Worm (Caenorhabditis elegans): Measurements from ENCODE around the gene fezf-1.

Gene fezf-1

DNA sequence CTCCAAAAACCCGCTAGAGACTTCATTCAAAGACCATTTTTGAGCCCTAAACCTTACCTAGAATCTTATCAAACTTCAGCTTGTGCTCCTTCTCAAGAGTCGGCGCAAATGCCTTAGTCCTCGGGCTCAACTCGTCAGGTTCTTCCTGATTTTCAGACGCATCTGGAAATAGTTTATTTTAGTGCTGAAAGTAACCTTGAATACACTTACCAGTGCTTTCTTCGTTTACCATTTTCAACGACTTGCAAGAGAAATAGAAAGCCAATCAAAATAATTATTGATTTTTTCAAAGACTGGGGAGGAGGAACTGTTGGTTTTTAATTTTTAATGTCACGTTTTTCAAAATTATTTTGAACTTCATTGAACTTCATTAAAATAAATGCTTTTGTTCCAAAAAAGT lies 6.1 kb downstream of the fezf-1 start, which contains the start of the genes ttbk-8.1 and Y38H8A.4:
Gene ttbk-8.1 (plus strand): TSS at position 301 of the 400 bp plus-strand sequence.
Gene Y38H8A.4 (minus strand): TSS at position 366 of the 400 bp plus-strand sequence.
- no peak for TF ChIP-seq nhr-19 (GFP tag; conservative IDR thresholded peaks at IDR 0.05)
- TF ChIP-seq ceh-63 (GFP tag; optimal IDR thresholded peaks at IDR 0.05) = no peak
- no peak for TF ChIP-seq lin-14 (GFP tag; optimal IDR thresholded peaks at IDR 0.05)
- no peak for TF ChIP-seq tbx-2 (tag; optimal IDR thresholded peaks at IDR 0.05)
- no peak for TF ChIP-seq nhr-85 (tag)
- no peak for TF ChIP-seq pag-3 (tag; optimal IDR thresholded peaks at IDR 0.05; ENCODE audit: borderline replicate concordance, insufficient read depth)
- TF ChIP-seq tlp-1 (tag; optimal IDR thresholded peaks at IDR 0.05) = no peak
- TF ChIP-seq aha-1 (tag; optimal IDR thresholded peaks at IDR 0.05) = no peak
- no peak for TF ChIP-seq mab-9 (GFP tag; IDR thresholded peaks at IDR 0.05)
- no peak for TF ChIP-seq elt-3 (tag; optimal IDR thresholded peaks at IDR 0.05)
- TF ChIP-seq pax-3 (tag; optimal IDR thresholded peaks at IDR 0.05) = no peak
- TF ChIP-seq efl-3 (GFP tag; optimal IDR thresholded peaks at IDR 0.05) = no peak
- no peak for TF ChIP-seq unc-62 (GFP tag; optimal IDR thresholded peaks at IDR 0.05)
- TF ChIP-seq fkh-4 (tag; optimal IDR thresholded peaks at IDR 0.05; ENCODE audit: borderline replicate concordance) = no peak
- no peak for TF ChIP-seq snpc-4 (tag; optimal IDR thresholded peaks at IDR 0.05)
- TF ChIP-seq fkh-10 (GFP tag; optimal IDR thresholded peaks at IDR 0.05) = no peak
- TF ChIP-seq irx-1 (tag; optimal IDR thresholded peaks at IDR 0.05) = no peak
- TF ChIP-seq nhr-84 (tag; optimal IDR thresholded peaks at IDR 0.05) = no peak
- TF ChIP-seq C04F5.9 (tag; optimal IDR thresholded peaks at IDR 0.05) = no peak
- TF ChIP-seq unc-98 (GFP tag; IDR thresholded peaks at IDR 0.05) = no peak

DNA sequence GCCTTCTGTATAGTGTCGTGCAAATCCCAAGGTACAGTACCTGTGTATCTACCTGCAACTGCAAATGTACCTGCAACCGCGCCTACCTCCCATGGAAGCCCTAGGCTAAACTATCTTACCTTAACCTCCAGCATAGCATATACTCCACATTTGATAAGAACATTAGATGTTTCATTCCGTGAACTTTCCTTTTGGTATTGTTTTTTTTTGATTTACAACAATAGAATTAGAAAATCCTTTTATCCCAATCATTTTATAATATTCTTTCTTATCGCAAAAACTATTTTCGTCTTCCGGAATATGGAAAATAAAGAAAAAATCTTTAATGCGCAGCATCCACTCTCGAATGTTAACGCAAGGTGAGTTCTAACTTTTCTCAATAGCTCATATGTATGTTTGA lies 8.2 kb downstream of the fezf-1 start, which contains the start of gene Y38H8A.2:
Gene Y38H8A.2 (plus strand): TSS at position 301 of the 400 bp plus-strand sequence.
- TF ChIP-seq nhr-19 (GFP tag; conservative IDR thresholded peaks at IDR 0.05) (no peak), skn-1 (tag; optimal IDR thresholded peaks at IDR 0.05) (no peak), elt-3 (tag; optimal IDR thresholded peaks at IDR 0.05) (no peak), fkh-4 (tag; optimal IDR thresholded peaks at IDR 0.05; ENCODE audit: borderline replicate concordance) (no peak), lin-15B (tag; optimal IDR thresholded peaks at IDR 0.05) (no peak)

DNA sequence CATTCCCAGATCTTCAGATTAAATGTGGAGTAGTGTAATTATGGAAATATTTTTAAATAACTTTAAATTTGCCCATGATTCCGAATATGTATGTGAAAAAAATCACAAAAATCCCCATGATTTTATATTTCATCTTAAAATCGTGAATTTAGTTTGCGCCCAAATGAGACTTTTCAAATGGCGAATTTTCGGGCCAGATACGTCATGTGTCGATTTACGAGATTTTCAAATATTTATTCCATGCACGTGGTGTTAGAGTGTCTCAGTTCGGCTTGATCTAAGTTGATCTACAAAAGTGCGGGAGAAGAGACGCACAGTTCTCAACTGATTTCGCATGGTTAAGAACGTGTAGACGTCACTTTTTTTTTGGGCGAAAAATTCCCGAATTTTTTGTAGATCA lies 16.6 kb downstream of the fezf-1 start, which contains the start of gene Y38H8A.1:
Gene Y38H8A.1 (plus strand): TSS at position 301 of the 400 bp plus-strand sequence.
- no peak for TF ChIP-seq nhr-71 (tag; optimal IDR thresholded peaks at IDR 0.05)
- TF ChIP-seq aly-2 (tag; optimal IDR thresholded peaks at IDR 0.05) = no peak

DNA sequence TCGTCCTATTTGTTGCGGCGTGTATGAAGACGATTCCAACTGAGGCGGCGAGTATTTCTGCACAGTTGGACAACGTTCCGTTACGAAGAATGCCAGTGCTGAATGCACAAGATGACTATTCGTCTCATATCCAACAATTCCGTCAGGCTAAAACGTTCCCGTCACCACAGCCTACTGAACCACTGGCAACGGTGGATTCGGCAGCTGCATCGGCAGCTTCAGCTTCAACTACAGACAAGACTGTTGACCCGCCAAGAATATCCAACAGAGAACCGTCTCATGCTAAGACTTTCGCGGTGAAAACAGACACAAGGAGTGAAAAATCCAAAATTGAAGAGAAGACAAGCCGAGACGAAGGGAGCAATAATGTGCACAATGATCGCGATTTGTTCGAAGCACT lies 17.7 kb downstream of the fezf-1 start:
- TF ChIP-seq efl-1 (optimal IDR thresholded peaks at IDR 0.05) = no peak
- peak in 1 of 2 experiments; percentile 63 for TF ChIP-seq efl-1 (GFP tag; optimal IDR thresholded peaks at IDR 0.05 in 1 of 2)
- TF ChIP-seq C16A3.4 (tag; optimal IDR thresholded peaks at IDR 0.05) = no peak
- no peak for TF ChIP-seq nhr-71 (tag; optimal IDR thresholded peaks at IDR 0.05)
- TF ChIP-seq unc-62 (GFP tag; optimal IDR thresholded peaks at IDR 0.05) = no peak

DNA sequence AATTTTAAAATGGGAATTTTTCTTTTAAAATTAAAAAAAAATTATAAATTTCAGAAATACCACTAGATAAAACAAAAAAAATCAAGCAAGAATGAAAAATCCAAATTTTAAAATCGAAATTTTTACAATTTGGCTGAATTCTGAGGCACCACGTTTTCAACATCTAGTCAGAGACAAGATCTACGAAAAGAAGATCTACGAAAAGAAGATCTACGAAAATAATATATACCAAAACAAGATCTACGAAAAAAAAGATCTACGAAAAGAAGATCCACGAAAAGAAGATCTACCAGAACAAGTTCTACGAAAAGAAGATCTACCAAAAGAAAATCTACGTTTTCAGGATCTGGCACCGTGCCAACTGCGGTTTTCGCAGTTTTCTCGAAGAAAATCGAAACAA lies 21.1 kb downstream of the fezf-1 start:
- TF ChIP-seq hlh-4 (tag; optimal IDR thresholded peaks at IDR 0.05) (no peak), nhr-84 (tag; optimal IDR thresholded peaks at IDR 0.05) (no peak), C04F5.9 (tag; optimal IDR thresholded peaks at IDR 0.05) (no peak), ztf-4 (tag; optimal IDR thresholded peaks at IDR 0.05) (no peak), C16A3.4 (tag; optimal IDR thresholded peaks at IDR 0.05) (no peak), ztf-11 (tag; optimal IDR thresholded peaks at IDR 0.05) (peak in 1 of 2 experiments; percentile 56), unc-130 (tag; optimal IDR thresholded peaks at IDR 0.05) (no peak), nhr-77 (tag; optimal IDR thresholded peaks at IDR 0.05) (no peak), nhr-90 (tag; optimal IDR thresholded peaks at IDR 0.05; ENCODE audit: poor library complexity) (peak; percentile 30), nhr-47 (tag; optimal IDR thresholded peaks at IDR 0.05) (peak; percentile 55), efl-1 (optimal IDR thresholded peaks at IDR 0.05) (peak; percentile 15 to 37), efl-1 (GFP tag; optimal IDR thresholded peaks at IDR 0.05 in 1 of 2) (peak in 1 of 2 experiments; percentile 24), tbx-2 (tag; optimal IDR thresholded peaks at IDR 0.05) (peak; percentile 10), lin-35 (GFP tag; optimal IDR thresholded peaks at IDR 0.05) (no peak), aly-2 (tag; optimal IDR thresholded peaks at IDR 0.05) (no peak), nhr-19 (GFP tag; conservative IDR thresholded peaks at IDR 0.05) (peak; percentile 13; the same call in 1 of the 2 replicates), lir-3 (tag; optimal IDR thresholded peaks at IDR 0.05; ENCODE audit: poor library complexity) (peak; percentile 74), irx-1 (tag; optimal IDR thresholded peaks at IDR 0.05) (no peak), ceh-88 (GFP tag; IDR thresholded peaks at IDR 0.05) (0 out of 2 replicates have a peak, but pooled peaks have one; percentile 16), lin-15B (tag; optimal IDR thresholded peaks at IDR 0.05) (no peak), skn-1 (tag; optimal IDR thresholded peaks at IDR 0.05) (no peak), lin-13 (GFP tag; optimal IDR thresholded peaks at IDR 0.05) (no peak), unc-98 (GFP tag; IDR thresholded peaks at IDR 0.05) (peak; percentile 26; the same call in 1 of the 2 replicates), fos-1 (tag; optimal IDR thresholded peaks at IDR 0.05) (no peak), ces-1 (GFP tag; optimal IDR thresholded peaks at IDR 0.05) (no peak), nhr-20 (tag; optimal IDR thresholded peaks at IDR 0.05) (peak; percentile 8), unc-30 (tag; optimal IDR thresholded peaks at IDR 0.05) (no peak), pax-3 (tag; optimal IDR thresholded peaks at IDR 0.05) (peak; percentile 15), mab-9 (GFP tag; IDR thresholded peaks at IDR 0.05) (no peak)

Measured in whole organism, L1 larva.